Fruit fly (Drosophila melanogaster): Measurements from ENCODE around the gene gwl.

DNA sequence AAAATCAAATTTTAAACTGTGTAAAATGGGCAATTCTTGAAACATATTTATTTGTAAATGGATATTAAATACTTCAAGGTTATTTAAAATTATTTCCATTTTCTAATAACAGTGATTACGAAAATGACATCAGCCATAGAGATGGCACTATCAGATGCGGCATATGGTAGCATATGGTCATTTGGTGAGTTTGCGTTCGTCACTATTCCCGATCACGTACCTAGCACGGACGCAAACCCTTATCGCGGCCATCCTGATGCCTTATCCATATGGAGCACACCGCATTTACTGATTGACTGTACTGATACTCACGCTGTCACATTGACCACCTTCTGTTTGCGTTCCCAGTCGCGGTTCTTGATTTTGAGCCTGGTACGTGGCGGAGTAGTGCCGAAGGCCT is 8.1 kb upstream of the gwl start:
- no peak for TF ChIP-seq Pif1A (GFP tag; optimal IDR thresholded peaks at IDR 0.05)
- TF ChIP-seq CG13204 (GFP tag; optimal IDR thresholded peaks at IDR 0.05), result no peak
- no peak for TF ChIP-seq EcR (GFP tag; optimal IDR thresholded peaks at IDR 0.05)
- no peak for TF ChIP-seq CG8301 (tag; optimal IDR thresholded peaks at IDR 0.05)
- TF ChIP-seq CG8159 (tag; optimal IDR thresholded peaks at IDR 0.05), result no peak
- no peak for TF ChIP-seq D1 (tag; optimal IDR thresholded peaks at IDR 0.05)

Data from whole organism, pupa.